Fruit fly (Drosophila melanogaster) whole organism, prepupa: ENCODE measurements around the gene CG31549.

Source experiments
- Blimp-1 ChIP-seq: fragments of 200-800 bp; sonication (Bioruptor generic); optimal IDR thresholded peaks from 3 replicates; lab custom pipeline; 2017; ENCODE audit warnings: missing biosample characterization, missing genetic modification characterization, mild to moderate bottlenecking, moderate library complexity, missing genetic modification reagents
- CG11902 ChIP-seq: fragments of 200-800 bp; sonication (Bioruptor generic); optimal IDR thresholded peaks from 3 replicates; lab custom pipeline; 2016; ENCODE audit warnings: missing biosample characterization, missing genetic modification characterization
- CG15336 ChIP-seq: fragments of 200-800 bp; sonication (Bioruptor generic); IDR thresholded peaks from 2 replicates; pipeline ENCODE4 v1.3.6; 2022; ENCODE audit warnings: missing biosample characterization, missing genetic modification characterization
- CG1621 ChIP-seq: fragments of 200-800 bp; sonication (Bioruptor generic); optimal IDR thresholded peaks from 3 replicates; lab custom pipeline; 2018; ENCODE audit warnings: missing biosample characterization, mild to moderate bottlenecking, missing genetic modification characterization
- CG3032 ChIP-seq: fragments of 200-800 bp; optimal IDR thresholded peaks from 2 replicates; lab custom pipeline; 2019; ENCODE audit warnings: missing biosample characterization, mild to moderate bottlenecking, missing genetic modification characterization, moderate library complexity
- CG31627 ChIP-seq: fragments of 200-800 bp; sonication (Bioruptor generic); optimal IDR thresholded peaks from 3 replicates; lab custom pipeline; 2016; ENCODE audit warnings: missing biosample characterization, missing genetic modification characterization
- CG34406 ChIP-seq: fragments of 200-800 bp; sonication (Bioruptor generic); optimal IDR thresholded peaks from 3 replicates; lab custom pipeline; 2016; ENCODE audit warnings: missing biosample characterization, missing genetic modification characterization
- CG4318 ChIP-seq: fragments of 200-800 bp; sonication (Bioruptor generic); optimal IDR thresholded peaks from 3 replicates; lab custom pipeline; 2017; ENCODE audit warnings: missing biosample characterization, mild to moderate bottlenecking, missing genetic modification characterization
- CG6163 ChIP-seq: fragments of 200-800 bp; sonication (Bioruptor generic); IDR thresholded peaks from 3 replicates; pipeline ENCODE4 v1.3.6; 2022; ENCODE audit warnings: missing biosample characterization, missing genetic modification characterization
- CG6792 ChIP-seq: fragments of 200-800 bp; sonication (Bioruptor generic); optimal IDR thresholded peaks from 3 replicates; lab custom pipeline; 2016; ENCODE audit warnings: missing biosample characterization, missing genetic modification characterization
- CG6808 ChIP-seq: fragments of 200-800 bp; sonication (Bioruptor generic); optimal IDR thresholded peaks from 3 replicates; lab custom pipeline; 2017; ENCODE audit warnings: missing biosample characterization, missing genetic modification characterization, mild to moderate bottlenecking, moderate library complexity, missing genetic modification reagents
- CG6854 ChIP-seq: fragments of 200-800 bp; sonication (Bioruptor generic); optimal IDR thresholded peaks from 2 replicates; lab custom pipeline; 2017; ENCODE audit warnings: missing biosample characterization, mild to moderate bottlenecking, missing genetic modification characterization
- CG8119 ChIP-seq: fragments of 200-800 bp; sonication (Bioruptor generic); IDR thresholded peaks from 3 replicates; pipeline ENCODE4 v1.3.6; 2022; ENCODE audit warnings: missing biosample characterization, missing genetic modification characterization
- CG8319 ChIP-seq: fragments of 200-800 bp; sonication (Bioruptor generic); optimal IDR thresholded peaks from 3 replicates; lab custom pipeline; 2016; ENCODE audit warnings: missing biosample characterization, missing genetic modification characterization
- CG8632 ChIP-seq: fragments of 200-800 bp; sonication (Bioruptor generic); optimal IDR thresholded peaks from 3 replicates; lab custom pipeline; 2016; ENCODE audit warnings: missing biosample characterization, missing genetic modification characterization
- CG9139 ChIP-seq: fragments of 200-800 bp; sonication (Bioruptor generic); optimal IDR thresholded peaks from 3 replicates; lab custom pipeline; 2017; ENCODE audit warnings: missing biosample characterization, mild to moderate bottlenecking, missing genetic modification characterization
- Eip78C ChIP-seq: fragments of 200-800 bp; sonication (Bioruptor generic); peaks from one replicate; lab custom pipeline; 2016; ENCODE audit warnings: missing biosample characterization, missing genetic modification characterization
- Eip93F ChIP-seq: fragments of 200-800 bp; sonication (Bioruptor generic); optimal IDR thresholded peaks from 2 replicates; lab custom pipeline; 2016; ENCODE audit warnings: missing biosample characterization, mild to moderate bottlenecking, missing genetic modification characterization
- Ets21C ChIP-seq: fragments of 200-800 bp; sonication (Bioruptor generic); optimal IDR thresholded peaks from 3 replicates; lab custom pipeline; 2016; ENCODE audit warnings: missing biosample characterization, missing genetic modification characterization
- Ets96B ChIP-seq: fragments of 200-800 bp; optimal IDR thresholded peaks from 2 replicates; lab custom pipeline; 2019; ENCODE audit warnings: missing biosample characterization, mild to moderate bottlenecking, missing genetic modification characterization, moderate library complexity
- Gug ChIP-seq: fragments of 200-800 bp; sonication (Bioruptor generic); IDR thresholded peaks from 2 replicates; pipeline ENCODE4 v1.3.6; 2022; ENCODE audit warnings: missing biosample characterization, missing genetic modification characterization
- Hr38 ChIP-seq: sonication (Bioruptor generic); optimal IDR thresholded peaks from 2 replicates; lab custom pipeline; 2016; ENCODE audit warnings: missing biosample characterization, missing genetic modification characterization
- Hr4 ChIP-seq: fragments of 200-800 bp; sonication (Bioruptor generic); optimal IDR thresholded peaks from 3 replicates; lab custom pipeline; 2016; ENCODE audit warnings: missing biosample characterization, missing genetic modification characterization
- Lpt ChIP-seq: fragments of 200-800 bp; sonication (Bioruptor generic); optimal IDR thresholded peaks from 3 replicates; lab custom pipeline; 2016; ENCODE audit warnings: missing biosample characterization, missing genetic modification characterization
- Met ChIP-seq: fragments of 200-800 bp; sonication (Bioruptor generic); optimal IDR thresholded peaks from 3 replicates; lab custom pipeline; 2016; ENCODE audit warnings: missing biosample characterization, missing genetic modification characterization
- Sox14 ChIP-seq: fragments of 200-800 bp; sonication (Bioruptor generic); optimal IDR thresholded peaks from 3 replicates; lab custom pipeline; 2016; ENCODE audit warnings: missing biosample characterization, missing genetic modification characterization
- Sox15 ChIP-seq: fragments of 200-800 bp; sonication (Bioruptor generic); optimal IDR thresholded peaks from 3 replicates; lab custom pipeline; 2016; ENCODE audit warnings: missing biosample characterization, missing genetic modification characterization
- achi ChIP-seq: fragments of 200-800 bp; sonication (Bioruptor generic); optimal IDR thresholded peaks from 3 replicates; lab custom pipeline; 2016; ENCODE audit warnings: missing biosample characterization, missing genetic modification characterization
- cyc ChIP-seq: fragments of 200-800 bp; sonication (Bioruptor generic); optimal IDR thresholded peaks from 3 replicates; lab custom pipeline; 2016; ENCODE audit warnings: missing biosample characterization, missing genetic modification characterization
- dsx ChIP-seq: fragments of 200-800 bp; optimal IDR thresholded peaks from 3 replicates; lab custom pipeline; 2019; ENCODE audit warnings: missing biosample characterization, mild to moderate bottlenecking, missing genetic modification characterization, moderate library complexity; ENCODE audit not compliant: poor library complexity, severe bottlenecking
- esn ChIP-seq: fragments of 200-800 bp; sonication (Bioruptor generic); optimal IDR thresholded peaks from 2 replicates; lab custom pipeline; 2016; ENCODE audit warnings: missing biosample characterization, mild to moderate bottlenecking, missing genetic modification characterization, moderate library complexity
- fd85E ChIP-seq: fragments of 200-800 bp; sonication (Bioruptor generic); optimal IDR thresholded peaks from 3 replicates; lab custom pipeline; 2016; ENCODE audit warnings: missing biosample characterization, missing genetic modification characterization
- fkh ChIP-seq: fragments of 200-800 bp; sonication (Bioruptor generic); optimal IDR thresholded peaks from 3 replicates; lab custom pipeline; 2017; ENCODE audit warnings: missing biosample characterization, mild to moderate bottlenecking, missing genetic modification characterization, moderate library complexity
- lz ChIP-seq: fragments of 200-800 bp; sonication (Bioruptor generic); optimal IDR thresholded peaks from 3 replicates; lab custom pipeline; 2016; ENCODE audit warnings: missing biosample characterization, missing genetic modification characterization
- net ChIP-seq: fragments of 200-800 bp; sonication (Bioruptor generic); optimal IDR thresholded peaks from 3 replicates; lab custom pipeline; 2016; ENCODE audit warnings: missing biosample characterization, missing genetic modification characterization
- pdm3 ChIP-seq: fragments of 200-800 bp; sonication (Bioruptor generic); optimal IDR thresholded peaks from 3 replicates; lab custom pipeline; 2016; ENCODE audit warnings: missing biosample characterization, missing genetic modification characterization
- salr ChIP-seq, 2 experiments: fragments of 200-800 bp; sonication (Bioruptor generic); optimal IDR thresholded peaks; 3 replicates each; lab custom pipeline; 2016 to 2018; ENCODE audit warnings: missing biosample characterization in 2 of 2, missing genetic modification characterization in 2 of 2, mild to moderate bottlenecking in 1 of 2
- spab ChIP-seq: fragments of 200-800 bp; sonication (Bioruptor generic); optimal IDR thresholded peaks from 2 replicates; lab custom pipeline; 2017; ENCODE audit warnings: missing biosample characterization, mild to moderate bottlenecking, missing genetic modification characterization, missing genetic modification reagents
- svp ChIP-seq: fragments of 200-800 bp; sonication (Bioruptor generic); peaks from one replicate; lab custom pipeline; 2016; ENCODE audit warnings: missing biosample characterization, missing genetic modification characterization
- topi ChIP-seq: fragments of 200-800 bp; sonication (Bioruptor generic); optimal IDR thresholded peaks from 3 replicates; lab custom pipeline; 2016; ENCODE audit warnings: missing biosample characterization, missing genetic modification characterization
- vri ChIP-seq: fragments of 200-800 bp; sonication (Bioruptor generic); optimal IDR thresholded peaks from 3 replicates; lab custom pipeline; 2016; ENCODE audit warnings: missing biosample characterization, mild to moderate bottlenecking, missing genetic modification characterization

Gene CG31549

dm6 chr3R:5632182-5632581, at the start of gene CG31549:
Gene CG31549 (plus strand): TSS chr3R:5632192.
- no peak for TF ChIP-seq CG9139 (GFP tag; lab: Kevin White, UChicago)
- TF ChIP-seq, all 60 proteins: peak for 0

- TF ChIP-seq CG1621 (tag; lab: Kevin White, UChicago) = no peak
- TF ChIP-seq svp (GFP tag; lab: Kevin White, UChicago) = no peak
- TF ChIP-seq Hr4 = no peak
- no peak for TF ChIP-seq CG8319
- TF ChIP-seq CG31627 (GFP tag; lab: Kevin White, UChicago) = peak; percentile 18
- TF ChIP-seq lz = peak; percentile 40
- TF ChIP-seq CG6854 (GFP tag; lab: Kevin White, UChicago) = peak; percentile 45
- TF ChIP-seq esn = peak; percentile 43
- TF ChIP-seq CG6808 = no peak
- TF ChIP-seq CG15336 = peak; percentile 28; the same call in 1 of the 2 replicates
- no peak for TF ChIP-seq fd85E (GFP tag; lab: Kevin White, UChicago)
- TF ChIP-seq CG34406 = no peak
- no peak for TF ChIP-seq CG8119 (GFP tag; lab: Robert Waterston, UW)
- TF ChIP-seq Blimp-1 (GFP tag; lab: Kevin White, UChicago) = no peak
- TF ChIP-seq CG11902 (GFP tag; lab: Kevin White, UChicago) = no peak
- TF ChIP-seq Ets96B (tag; lab: Kevin White, UChicago) = no peak
- TF ChIP-seq CG6792 (GFP tag; lab: Kevin White, UChicago) = no peak
- no peak for TF ChIP-seq spab
- no peak for TF ChIP-seq dsx (GFP tag; lab: Kevin White, UChicago)
- no peak for TF ChIP-seq topi (GFP tag; lab: Kevin White, UChicago)
- peak; percentile 31 for TF ChIP-seq cyc
- TF ChIP-seq CG6163 (GFP tag; lab: Robert Waterston, UW) = no peak; the same call in 2 of the 3 replicates
- no peak for TF ChIP-seq salr (GFP tag; optimal IDR thresholded peaks at IDR 0.05; lab: Kevin White, UChicago)
Observed at dm6 chr3R:5587863-5588519, 44.0 kb upstream of the CG31549 start, which contains the start of gene CG2926. Gene CG2926 (minus strand): TSS chr3R:5588380.

- TF ChIP-seq CG4318 = no peak
- no peak for TF ChIP-seq Lpt (GFP tag; lab: Kevin White, UChicago)
- TF ChIP-seq Eip78C (GFP tag; lab: Kevin White, UChicago) = no peak
- no peak for TF ChIP-seq vri (GFP tag; lab: Kevin White, UChicago)
- no peak for TF ChIP-seq CG6163 (GFP tag; lab: Robert Waterston, UW)
- TF ChIP-seq CG8632 (GFP tag; lab: Kevin White, UChicago) = no peak
- no peak for TF ChIP-seq Sox15 (GFP tag; lab: Kevin White, UChicago)
- no peak for TF ChIP-seq Eip93F (GFP tag; lab: Kevin White, UChicago)
- TF ChIP-seq CG6792 (GFP tag; lab: Kevin White, UChicago) = no peak
- no peak for TF ChIP-seq pdm3 (GFP tag; lab: Kevin White, UChicago)
- no peak for TF ChIP-seq CG9139 (GFP tag; lab: Kevin White, UChicago)
Observed at dm6 chr3R:5588573-5588972, 43.4 kb upstream of the CG31549 start, which contains the start of gene PolZ2. Gene PolZ2 (plus strand): TSS chr3R:5588873.

dm6 chr3R:5591398-5591853, 40.6 kb upstream of the CG31549 start, which contains the start of the genes noi and Vha26:
Gene noi (minus strand): TSS chr3R:5591459.
Gene Vha26 (plus strand): TSS chr3R:5591763.
- TF ChIP-seq achi (GFP tag; lab: Kevin White, UChicago) (peak; percentile 95), Hr38 (no peak), Eip78C (GFP tag; lab: Kevin White, UChicago) (peak; percentile 61), Ets96B (tag; lab: Kevin White, UChicago) (peak; percentile 7), fkh (peak; percentile 92), Sox15 (GFP tag; lab: Kevin White, UChicago) (peak; percentile 2), Met (no peak), net (GFP tag; lab: Kevin White, UChicago) (no peak), dsx (GFP tag; lab: Kevin White, UChicago) (peak; percentile 38), Hr4 (no peak), cyc (peak; percentile 37), salr (GFP tag; optimal IDR thresholded peaks at IDR 0.05; lab: Kevin White, UChicago) (no peak), CG6854 (GFP tag; lab: Kevin White, UChicago) (peak; percentile 10), CG1621 (tag; lab: Kevin White, UChicago) (peak; percentile 9), pdm3 (GFP tag; lab: Kevin White, UChicago) (no peak), lz (peak; percentile 26), CG3032 (tag; lab: Kevin White, UChicago) (peak; percentile 58), CG31627 (GFP tag; lab: Kevin White, UChicago) (peak; percentile 49), Sox14 (GFP tag; lab: Kevin White, UChicago) (no peak), topi (GFP tag; lab: Kevin White, UChicago) (peak; percentile 20), Gug (GFP tag; lab: Robert Waterston, UW) (no peak), Ets21C (GFP tag; lab: Kevin White, UChicago) (no peak), esn (peak; percentile 11)
